Fruit fly (Drosophila melanogaster) whole organism, embryonic: Measurements from ENCODE around the gene Cpr64Ad.

ENCODE experiments used
- CG10959 ChIP-seq: fragments of 200-800 bp; sonication (Bioruptor generic); IDR thresholded peaks from 2 replicates; pipeline ENCODE4 v1.3.6; 2022; ENCODE audit warnings: missing biosample characterization, missing genetic modification characterization
- CG10979 ChIP-seq: fragments of 200-800 bp; sonication (Bioruptor generic); optimal IDR thresholded peaks from 2 replicates; lab custom pipeline; 2018; ENCODE audit warnings: missing biosample characterization, mild to moderate bottlenecking, missing genetic modification characterization, moderate library complexity
- CG11504 ChIP-seq: fragments of 200-800 bp; sonication (Bioruptor generic); optimal IDR thresholded peaks from 3 replicates; lab custom pipeline; 2019; ENCODE audit warnings: missing biosample characterization, mild to moderate bottlenecking, missing genetic modification characterization, moderate library complexity
- CG11560 ChIP-seq: fragments of 200-800 bp; sonication (Bioruptor generic); IDR thresholded peaks from 3 replicates; pipeline ENCODE4 v1.3.6; 2022; ENCODE audit warnings: missing biosample characterization, missing genetic modification characterization
- CG12236 ChIP-seq: fragments of 200-800 bp; sonication (Bioruptor generic); optimal IDR thresholded peaks from 2 replicates; lab custom pipeline; 2016; ENCODE audit warnings: missing biosample characterization, missing genetic modification characterization
- CG12659 ChIP-seq: fragments of 200-800 bp; sonication (Bioruptor generic); optimal IDR thresholded peaks from 3 replicates; lab custom pipeline; 2017; ENCODE audit warnings: mild to moderate bottlenecking, missing biosample characterization, missing genetic modification reagents, missing genetic modification characterization
- CG16813 ChIP-seq: fragments of 200-800 bp; sonication (Bioruptor generic); IDR thresholded peaks from 3 replicates; pipeline ENCODE4 v1.3.6; 2022; ENCODE audit warnings: missing biosample characterization, missing genetic modification characterization; ENCODE audit not compliant: partially characterized antibody
- CG17328 ChIP-seq: fragments of 200-800 bp; sonication (Bioruptor generic); IDR thresholded peaks from 2 replicates; pipeline ENCODE4 v1.3.6; 2022; ENCODE audit warnings: missing biosample characterization, missing genetic modification characterization
- CG17912 ChIP-seq: fragments of 200-800 bp; sonication (Bioruptor generic); optimal IDR thresholded peaks from 2 replicates; lab custom pipeline; 2018; ENCODE audit warnings: missing biosample characterization, mild to moderate bottlenecking, missing genetic modification characterization
- CG1832 ChIP-seq: fragments of 200-800 bp; sonication (Bioruptor generic); optimal IDR thresholded peaks from 2 replicates; lab custom pipeline; 2017; ENCODE audit warnings: missing biosample characterization, mild to moderate bottlenecking, missing genetic modification characterization, inconsistent platforms
- CG4360 ChIP-seq: fragments of 200-800 bp; sonication (Bioruptor generic); IDR thresholded peaks from 2 replicates; pipeline ENCODE4 v1.3.6; 2022; ENCODE audit warnings: missing biosample characterization, missing genetic modification characterization
- CG5953 ChIP-seq: fragments of 200-800 bp; sonication (Bioruptor generic); IDR thresholded peaks from 2 replicates; pipeline ENCODE4 v1.3.6; 2022; ENCODE audit warnings: missing biosample characterization, missing genetic modification characterization
- CG6272 ChIP-seq: fragments of 200-800 bp; sonication (Bioruptor generic); IDR thresholded peaks from 2 replicates; pipeline ENCODE4 v1.3.6; 2022; ENCODE audit warnings: missing biosample characterization, missing genetic modification characterization
- CG6765 ChIP-seq: fragments of 200-800 bp; sonication (Bioruptor generic); optimal IDR thresholded peaks from 3 replicates; lab custom pipeline; 2017; ENCODE audit warnings: missing biosample characterization, mild to moderate bottlenecking, missing genetic modification characterization
- CG6854 ChIP-seq: fragments of 200-800 bp; sonication (Bioruptor generic); optimal IDR thresholded peaks from 3 replicates; lab custom pipeline; 2017; ENCODE audit warnings: missing biosample characterization, mild to moderate bottlenecking, missing genetic modification characterization
- CG7372 ChIP-seq: fragments of 200-800 bp; sonication (Bioruptor generic); IDR thresholded peaks from 2 replicates; pipeline ENCODE4 v1.3.6; 2022; ENCODE audit warnings: missing biosample characterization, missing genetic modification characterization
- CG9437 ChIP-seq: fragments of 200-800 bp; sonication (Bioruptor generic); optimal IDR thresholded peaks from 2 replicates; lab custom pipeline; 2018; ENCODE audit warnings: missing biosample characterization, mild to moderate bottlenecking, missing genetic modification characterization
- CG9932 ChIP-seq: fragments of 200-800 bp; sonication (Bioruptor generic); IDR thresholded peaks from 2 replicates; pipeline ENCODE4 v1.3.6; 2022; ENCODE audit warnings: missing biosample characterization, missing genetic modification characterization
- Dek ChIP-seq: fragments of 200-800 bp; sonication (Bioruptor generic); optimal IDR thresholded peaks from 3 replicates; lab custom pipeline; 2019; ENCODE audit warnings: missing biosample characterization, mild to moderate bottlenecking, missing genetic modification characterization, moderate library complexity
- Dll ChIP-seq: fragments of 200-800 bp; sonication (Bioruptor generic); IDR thresholded peaks from 4 replicates; pipeline ENCODE4 v1.3.6; 2022; ENCODE audit warnings: missing biosample characterization, missing genetic modification characterization; ENCODE audit not compliant: partially characterized antibody
- Hmr ChIP-seq: fragments of 200-800 bp; sonication (Bioruptor generic); optimal IDR thresholded peaks from 3 replicates; lab custom pipeline; 2017; ENCODE audit warnings: mild to moderate bottlenecking, missing biosample characterization, missing genetic modification reagents, missing genetic modification characterization
- Myb ChIP-seq: fragments of 200-800 bp; sonication (Bioruptor generic); optimal IDR thresholded peaks from 2 replicates; lab custom pipeline; 2016; ENCODE audit warnings: missing biosample characterization, missing genetic modification characterization
- Oli ChIP-seq: fragments of 200-800 bp; sonication (Bioruptor generic); optimal IDR thresholded peaks from 2 replicates; lab custom pipeline; 2018; ENCODE audit warnings: missing biosample characterization, mild to moderate bottlenecking, missing genetic modification characterization, moderate library complexity
- Spps ChIP-seq: fragments of 200-800 bp; sonication (Bioruptor generic); optimal IDR thresholded peaks from 2 replicates; lab custom pipeline; 2018; ENCODE audit warnings: missing biosample characterization, mild to moderate bottlenecking, missing genetic modification characterization
- Stat92E ChIP-seq, 3 experiments: fragments of >200 bp in 2 of 3; fragments of 200-800 bp in 1 of 3; sonication (Bioruptor generic) in 1 of 3; optimal IDR thresholded peaks; 2 replicates each; lab custom pipeline; 2017 to 2019; ENCODE audit warnings: missing biosample characterization in 3 of 3, missing genetic modification characterization in 3 of 3, mild to moderate bottlenecking in 1 of 3, moderate library complexity in 1 of 3
- aop ChIP-seq: fragments of 200-800 bp; sonication (Bioruptor generic); IDR thresholded peaks from 2 replicates; pipeline ENCODE4 v1.3.6; 2022; ENCODE audit warnings: missing biosample characterization, missing genetic modification characterization
- ash1 ChIP-seq: fragments of 200-800 bp; sonication (Bioruptor generic); optimal IDR thresholded peaks from 2 replicates; lab custom pipeline; 2018; ENCODE audit warnings: missing biosample characterization, mild to moderate bottlenecking, missing genetic modification characterization
- br ChIP-seq: fragments of >200 bp; optimal IDR thresholded peaks from 2 replicates; lab custom pipeline; 2017
- chm ChIP-seq: fragments of 200-800 bp; sonication (Bioruptor generic); IDR thresholded peaks from 2 replicates; pipeline ENCODE4 v1.3.6; 2022; ENCODE audit warnings: missing biosample characterization, missing genetic modification characterization
- crc ChIP-seq: fragments of 200-800 bp; sonication (Bioruptor generic); optimal IDR thresholded peaks from 2 replicates; lab custom pipeline; 2016; ENCODE audit warnings: missing biosample characterization, missing genetic modification characterization
- exex ChIP-seq: fragments of 200-800 bp; sonication (Bioruptor generic); optimal IDR thresholded peaks from 4 replicates; lab custom pipeline; 2018; ENCODE audit warnings: missing biosample characterization, mild to moderate bottlenecking, missing genetic modification characterization, moderate library complexity
- fd102C ChIP-seq: fragments of 200-800 bp; sonication (Bioruptor generic); optimal IDR thresholded peaks from 2 replicates; lab custom pipeline; 2018; ENCODE audit warnings: missing biosample characterization, mild to moderate bottlenecking, missing genetic modification characterization, moderate library complexity
- fd3F ChIP-seq: fragments of 200-800 bp; sonication (Bioruptor generic); optimal IDR thresholded peaks from 2 replicates; lab custom pipeline; 2018; ENCODE audit warnings: missing biosample characterization, mild to moderate bottlenecking, missing genetic modification characterization, moderate library complexity
- fru ChIP-seq: fragments of >200 bp; optimal IDR thresholded peaks from 2 replicates; lab custom pipeline; 2017
- ftz-f1 ChIP-seq: fragments of 200-800 bp; sonication (Bioruptor generic); optimal IDR thresholded peaks from 2 replicates; lab custom pipeline; 2016; ENCODE audit warnings: missing biosample characterization, missing genetic modification characterization
- gt ChIP-seq: fragments of 200-800 bp; sonication (Bioruptor generic); IDR thresholded peaks from 2 replicates; pipeline ENCODE4 v1.3.6; 2022; ENCODE audit warnings: missing biosample characterization, missing genetic modification characterization
- lbe ChIP-seq: fragments of 200-800 bp; sonication (Bioruptor generic); optimal IDR thresholded peaks from 2 replicates; lab custom pipeline; 2016; ENCODE audit warnings: missing biosample characterization, mild to moderate bottlenecking, missing genetic modification characterization
- lola ChIP-seq, 3 experiments: fragments of >200 bp in 2 of 3; fragments of 200-800 bp in 1 of 3; sonication (Bioruptor generic) in 1 of 3; optimal IDR thresholded peaks; 2 replicates each; lab custom pipeline; 2017 to 2019; ENCODE audit warnings: missing biosample characterization in 3 of 3, missing genetic modification characterization in 3 of 3, mild to moderate bottlenecking in 1 of 3, moderate library complexity in 1 of 3
- nom ChIP-seq: fragments of 200-800 bp; sonication (Bioruptor generic); optimal IDR thresholded peaks from 2 replicates; lab custom pipeline; 2017; ENCODE audit warnings: missing biosample characterization, missing genetic modification characterization, mild to moderate bottlenecking, moderate library complexity, missing genetic modification reagents
- onecut ChIP-seq: fragments of 200-800 bp; sonication (Bioruptor generic); IDR thresholded peaks from 2 replicates; pipeline ENCODE4 v1.3.6; 2022; ENCODE audit warnings: missing biosample characterization, missing genetic modification characterization
- phol ChIP-seq: fragments of 200-800 bp; sonication (Bioruptor generic); optimal IDR thresholded peaks from 3 replicates; lab custom pipeline; 2018; ENCODE audit warnings: missing biosample characterization, mild to moderate bottlenecking, missing genetic modification characterization, moderate library complexity
- pzg ChIP-seq: fragments of 200-800 bp; sonication (Bioruptor generic); optimal IDR thresholded peaks from 3 replicates; lab custom pipeline; 2018; ENCODE audit warnings: missing biosample characterization, mild to moderate bottlenecking, missing genetic modification characterization, moderate library complexity
- salm ChIP-seq: fragments of 200-800 bp; sonication (Bioruptor generic); optimal IDR thresholded peaks from 2 replicates; lab custom pipeline; 2018; ENCODE audit warnings: missing biosample characterization, mild to moderate bottlenecking, missing genetic modification characterization
- sc ChIP-seq, 3 experiments: fragments of >200 bp in 2 of 3; fragments of 200-800 bp in 1 of 3; sonication (Bioruptor generic) in 1 of 3; optimal IDR thresholded peaks; 2 replicates in 2 of 3; 3 replicates in 1 of 3; lab custom pipeline; 2017; ENCODE audit warnings: mild to moderate bottlenecking in 1 of 3, missing biosample characterization in 1 of 3, missing genetic modification characterization in 1 of 3, missing genetic modification reagents in 1 of 3
- seq ChIP-seq: fragments of 200-800 bp; sonication (Bioruptor generic); IDR thresholded peaks from 2 replicates; pipeline ENCODE4 v1.3.6; 2022; ENCODE audit warnings: missing biosample characterization, missing genetic modification characterization
- tio ChIP-seq: fragments of 200-800 bp; sonication (Bioruptor generic); optimal IDR thresholded peaks from 2 replicates; lab custom pipeline; 2017; ENCODE audit warnings: missing biosample characterization, missing genetic modification characterization, inconsistent platforms
- trh ChIP-seq: fragments of 200-800 bp; sonication (Bioruptor generic); optimal IDR thresholded peaks from 2 replicates; lab custom pipeline; 2016; ENCODE audit warnings: missing biosample characterization, missing genetic modification characterization
- vvl ChIP-seq: fragments of 200-800 bp; sonication (Bioruptor generic); IDR thresholded peaks from 2 replicates; pipeline ENCODE4 v1.3.6; 2022; ENCODE audit warnings: missing biosample characterization, missing genetic modification characterization
- zen2 ChIP-seq: fragments of 200-800 bp; sonication (Bioruptor generic); IDR thresholded peaks from 3 replicates; pipeline ENCODE4 v1.3.6; 2022; ENCODE audit warnings: missing biosample characterization, missing genetic modification characterization; ENCODE audit not compliant: partially characterized antibody

Gene Cpr64Ad

DNA sequence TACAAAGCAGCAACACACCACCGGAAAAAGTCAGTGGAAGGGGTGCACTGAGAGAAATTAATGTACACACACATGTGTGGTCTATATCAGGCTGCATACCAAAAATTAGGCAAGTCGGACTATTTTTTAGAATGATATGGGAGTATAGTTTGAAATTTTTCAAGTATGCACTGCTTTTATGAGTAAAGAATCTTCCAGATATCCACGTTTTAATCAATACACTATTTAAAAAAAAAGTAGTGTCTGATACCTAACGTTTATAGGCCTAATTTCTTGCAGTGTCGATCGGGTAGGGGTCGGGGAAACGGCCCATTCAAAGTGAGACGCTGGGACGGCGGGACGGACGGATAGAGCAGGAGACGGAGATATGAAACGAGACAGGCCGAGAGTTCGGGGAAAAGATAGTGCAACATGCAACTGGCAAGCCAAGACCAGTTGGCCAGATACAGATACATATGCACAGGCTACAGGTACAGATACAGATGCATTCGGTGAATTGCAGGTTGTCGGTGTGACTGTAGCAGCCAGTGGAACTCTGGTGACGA, 15.2 kb downstream of the Cpr64Ad start (continued):
- TF ChIP-seq CG17328 (peak; percentile 92), chm (GFP tag; lab: Robert Waterston, UW) (peak; percentile 81), CG9932 (no peak), ftz-f1 (GFP tag; lab: Kevin White, UChicago) (no peak), CG6272 (GFP tag; lab: Robert Waterston, UW) (peak; percentile 78), ash1 (GFP tag; lab: Kevin White, UChicago) (no peak), CG6765 (peak; percentile 31), Hmr (GFP tag; lab: Kevin White, UChicago) (peak; percentile 59), CG17912 (GFP tag; lab: Kevin White, UChicago) (peak; percentile 35), br (lab: Kevin White, UChicago) (no peak), CG12236 (peak; percentile 93), exex (tag; lab: Kevin White, UChicago) (peak; percentile 36), vvl (peak; percentile 93), lbe (GFP tag; lab: Kevin White, UChicago) (no peak), CG6854 (GFP tag; lab: Kevin White, UChicago) (peak; percentile 61), CG12659 (GFP tag; lab: Kevin White, UChicago) (peak; percentile 90), CG5953 (peak; percentile 78), tio (GFP tag; lab: Kevin White, UChicago) (peak; percentile 93), CG16813 (GFP tag; lab: Robert Waterston, UW) (no peak), CG10979 (tag; lab: Kevin White, UChicago) (peak; percentile 98), zen2 (GFP tag; lab: Robert Waterston, UW) (no peak), Stat92E (GFP tag; optimal IDR thresholded peaks at IDR 0.05; lab: Kevin White, UChicago) (peak in 1 of 3 experiments; percentile 97), seq (peak; percentile 77), CG10959 (GFP tag; lab: Robert Waterston, UW) (peak; percentile 95), lola (GFP tag; optimal IDR thresholded peaks at IDR 0.05; lab: Kevin White, UChicago) (peak in 1 of 3 experiments; percentile 99), fd102C (peak; percentile 97), onecut (peak; percentile 85), CG4360 (GFP tag; lab: Robert Waterston, UW) (peak; percentile 67), trh (GFP tag; lab: Kevin White, UChicago) (peak; percentile 83), fd3F (GFP tag; lab: Kevin White, UChicago) (peak; percentile 54), CG7372 (peak; percentile 79), gt (GFP tag; lab: Robert Waterston, UW) (peak; percentile 84), crc (GFP tag; lab: Kevin White, UChicago) (peak; percentile 84), CG9437 (GFP tag; lab: Kevin White, UChicago) (peak; percentile 86), pzg (GFP tag; lab: Kevin White, UChicago) (no peak), fru (lab: Kevin White, UChicago) (no peak), Oli (tag; lab: Kevin White, UChicago) (peak; percentile 96), nom (GFP tag; lab: Kevin White, UChicago) (peak; percentile 89), CG11560 (tag; lab: Robert Waterston, UW) (peak; percentile 68; the same call in 2 of the 3 replicates), aop (GFP tag; lab: Robert Waterston, UW) (peak; percentile 73; the same call in 1 of the 2 replicates), Myb (GFP tag; lab: Kevin White, UChicago) (peak; percentile 74), Dll (GFP tag; lab: Robert Waterston, UW) (no peak), salm (peak; percentile 91), CG1832 (GFP tag; lab: Kevin White, UChicago) (no peak), phol (tag; lab: Kevin White, UChicago) (peak; percentile 97), Spps (tag; lab: Kevin White, UChicago) (peak; percentile 95), sc (optimal IDR thresholded peaks at IDR 0.05; lab: Kevin White, UChicago) (no peak), sc (GFP tag; optimal IDR thresholded peaks at IDR 0.05; lab: Kevin White, UChicago) (peak; percentile 90), Dek (tag; lab: Kevin White, UChicago) (peak; percentile 79), CG11504 (tag; lab: Kevin White, UChicago) (peak; percentile 95)
